Worm (Caenorhabditis elegans) whole organism, L2 larva: ENCODE data around the gene trpp-3.
A peak's percentile ranks its signal among the peaks of the same experiment; 100 is the strongest.

ENCODE experiments used
- C34F6.9 ChIP-seq: fragments of 150-350 bp; optimal IDR thresholded peaks from 2 replicates; lab custom pipeline; 2014; ENCODE audit warnings: missing biosample characterization, missing genetic modification characterization
- F13H6.1 ChIP-seq: sonication (generic microtip); optimal IDR thresholded peaks from 2 replicates; lab custom pipeline; 2016; ENCODE audit warnings: missing genetic modification characterization, missing compliant biosample characterization
- alr-1 ChIP-seq: fragments of 150-350 bp; optimal IDR thresholded peaks from 2 replicates; lab custom pipeline; 2014; ENCODE audit warnings: missing biosample characterization, missing genetic modification characterization
- aly-2 ChIP-seq: fragments of 150-350 bp; optimal IDR thresholded peaks from 2 replicates; lab custom pipeline; 2014; ENCODE audit warnings: missing biosample characterization, missing genetic modification characterization
- ama-1 ChIP-seq: fragments of 150-350 bp; optimal IDR thresholded peaks from 2 replicates; lab custom pipeline; 2018; ENCODE audit warnings: inconsistent platforms
- blmp-1 ChIP-seq: sonication (generic microtip); optimal IDR thresholded peaks from 2 replicates; lab custom pipeline; 2017; ENCODE audit warnings: missing genetic modification characterization, mild to moderate bottlenecking, missing compliant biosample characterization, antibody characterized with exemption, moderate library complexity; ENCODE audit not compliant: insufficient read depth
- ceh-16 ChIP-seq: fragments of 150-350 bp; optimal IDR thresholded peaks from 2 replicates; lab custom pipeline; 2014; ENCODE audit warnings: missing biosample characterization, missing genetic modification characterization
- crh-2 ChIP-seq: sonication (generic microtip); optimal IDR thresholded peaks from 2 replicates; lab custom pipeline; 2017; ENCODE audit warnings: missing biosample characterization, missing genetic modification characterization
- dmd-4 ChIP-seq: sonication (generic microtip); optimal IDR thresholded peaks from 2 replicates; lab custom pipeline; 2017; ENCODE audit warnings: missing biosample characterization, missing genetic modification characterization
- elt-1 ChIP-seq: fragments of 150-350 bp; optimal IDR thresholded peaks from 2 replicates; lab custom pipeline; 2014; ENCODE audit warnings: missing biosample characterization, missing genetic modification characterization
- fos-1 ChIP-seq: fragments of 150-350 bp; optimal IDR thresholded peaks from 2 replicates; lab custom pipeline; 2014; ENCODE audit warnings: missing biosample characterization, missing genetic modification characterization
- lin-11 ChIP-seq: fragments of 150-350 bp; sonication (generic microtip); optimal IDR thresholded peaks from 2 replicates; lab custom pipeline; 2014; ENCODE audit warnings: missing biosample characterization, missing genetic modification characterization, inconsistent platforms, mixed read lengths
- lin-39 ChIP-seq: fragments of 150-350 bp; optimal IDR thresholded peaks from 2 replicates; lab custom pipeline; 2014; ENCODE audit warnings: missing biosample characterization, missing genetic modification reagents, missing genetic modification characterization
- lsy-2 ChIP-seq, 2 experiments: fragments of 150-350 bp in 1 of 2; sonication (generic microtip) in 1 of 2; optimal IDR thresholded peaks; 2 replicates each; lab custom pipeline; 2014 to 2017; ENCODE audit warnings: missing biosample characterization in 2 of 2, missing genetic modification characterization in 2 of 2
- mab-5 ChIP-seq: fragments of 150-350 bp; optimal IDR thresholded peaks from 2 replicates; lab custom pipeline; 2014; ENCODE audit warnings: missing biosample characterization, missing genetic modification characterization
- mdl-1 ChIP-seq, 2 experiments: fragments of 150-350 bp in 1 of 2; sonication (generic microtip) in 1 of 2; optimal IDR thresholded peaks; 2 replicates each; lab custom pipeline; 2017; ENCODE audit warnings: missing biosample characterization in 2 of 2, missing genetic modification characterization in 2 of 2
- nhr-11 ChIP-seq: fragments of 150-350 bp; optimal IDR thresholded peaks from 2 replicates; lab custom pipeline; 2014; ENCODE audit warnings: missing biosample characterization, missing genetic modification characterization
- nhr-12 ChIP-seq: fragments of 150-350 bp; optimal IDR thresholded peaks from 2 replicates; lab custom pipeline; 2014; ENCODE audit warnings: missing biosample characterization, missing genetic modification characterization
- nhr-129 ChIP-seq: fragments of 150-350 bp; optimal IDR thresholded peaks from 2 replicates; lab custom pipeline; 2014; ENCODE audit warnings: missing biosample characterization, missing genetic modification characterization
- nhr-23 ChIP-seq: fragments of 150-350 bp; optimal IDR thresholded peaks from 2 replicates; lab custom pipeline; 2014; ENCODE audit warnings: missing biosample characterization, missing genetic modification reagents, missing genetic modification characterization
- nhr-237 ChIP-seq: fragments of 150-350 bp; optimal IDR thresholded peaks from 2 replicates; lab custom pipeline; 2014; ENCODE audit warnings: missing biosample characterization, missing genetic modification characterization
- nhr-25 ChIP-seq: fragments of 150-350 bp; sonication (generic microtip); optimal IDR thresholded peaks from 3 replicates; lab custom pipeline; 2014; ENCODE audit warnings: missing biosample characterization, missing genetic modification characterization
- nhr-77 ChIP-seq: fragments of 150-350 bp; optimal IDR thresholded peaks from 2 replicates; lab custom pipeline; 2014; ENCODE audit warnings: missing biosample characterization, missing genetic modification characterization
- peb-1 ChIP-seq: fragments of 150-350 bp; optimal IDR thresholded peaks from 2 replicates; lab custom pipeline; 2014; ENCODE audit warnings: missing biosample characterization, missing genetic modification characterization
- sem-4 ChIP-seq: fragments of 150-350 bp; optimal IDR thresholded peaks from 2 replicates; lab custom pipeline; 2014; ENCODE audit warnings: missing biosample characterization, missing genetic modification reagents, missing genetic modification characterization
- skn-1 ChIP-seq: sonication (generic microtip); optimal IDR thresholded peaks from 2 replicates; lab custom pipeline; 2017; ENCODE audit warnings: missing biosample characterization, missing genetic modification characterization
- sma-3 ChIP-seq: sonication (generic microtip); optimal IDR thresholded peaks from 2 replicates; lab custom pipeline; 2016; ENCODE audit warnings: missing genetic modification reagents, missing genetic modification characterization, missing compliant biosample characterization
- sma-9 ChIP-seq, 2 experiments: fragments of 150-350 bp in 1 of 2; sonication (generic microtip) in 1 of 2; optimal IDR thresholded peaks; 2 replicates each; lab custom pipeline; 2014 to 2016; ENCODE audit warnings: missing genetic modification characterization in 2 of 2, mild to moderate bottlenecking in 1 of 2, missing biosample characterization in 1 of 2, missing compliant biosample characterization in 1 of 2, missing genetic modification reagents in 1 of 2, moderate library complexity in 1 of 2
- snpc-4 ChIP-seq: fragments of 150-350 bp; optimal IDR thresholded peaks from 2 replicates; lab custom pipeline; 2014; ENCODE audit warnings: missing biosample characterization, missing genetic modification characterization
- unc-39 ChIP-seq: fragments of 150-350 bp; optimal IDR thresholded peaks from 2 replicates; lab custom pipeline; 2014; ENCODE audit warnings: missing biosample characterization, missing genetic modification characterization
- unc-55 ChIP-seq: fragments of 150-350 bp; sonication (generic microtip); optimal IDR thresholded peaks from 3 replicates; lab custom pipeline; 2014; ENCODE audit warnings: missing biosample characterization, missing genetic modification reagents, missing genetic modification characterization
- unc-62 ChIP-seq: fragments of 150-350 bp; optimal IDR thresholded peaks from 2 replicates; lab custom pipeline; 2014; ENCODE audit warnings: missing biosample characterization, missing genetic modification reagents, missing genetic modification characterization
- zag-1 ChIP-seq: fragments of 150-350 bp; optimal IDR thresholded peaks from 2 replicates; lab custom pipeline; 2014; ENCODE audit warnings: missing biosample characterization, missing genetic modification characterization
- ztf-1 ChIP-seq: fragments of 200-800 bp; sonication (Bioruptor generic); conservative IDR thresholded peaks from 2 replicates; pipeline ENCODE4 v1.3.6; 2022; ENCODE audit warnings: missing genetic modification characterization, missing compliant biosample characterization
- ztf-4 ChIP-seq: fragments of 150-350 bp; optimal IDR thresholded peaks from 2 replicates; lab custom pipeline; 2014; ENCODE audit warnings: missing biosample characterization, missing genetic modification characterization

Gene trpp-3

DNA sequence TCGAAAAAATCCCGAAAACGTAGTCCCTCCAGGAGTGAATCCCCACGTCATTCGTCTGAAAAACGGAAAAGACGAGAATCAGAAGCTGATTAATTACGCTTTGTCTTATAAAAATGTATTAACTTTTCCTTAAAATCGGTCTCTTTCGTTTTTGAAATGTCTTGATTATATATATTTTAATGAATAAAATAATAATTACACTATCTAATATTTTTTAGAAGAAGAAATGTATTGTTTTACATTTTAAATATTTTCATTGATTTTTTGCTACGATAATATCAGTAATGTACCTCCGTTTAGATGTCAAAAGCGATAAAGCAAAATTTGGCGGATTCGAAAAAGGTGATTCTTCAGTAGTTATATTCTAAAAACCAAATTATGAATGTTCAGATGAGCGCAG, at the start of gene trpp-3:
trpp-3 (plus strand) TSS at position 301 of the 400 bp plus-strand sequence.
- TF ChIP-seq aly-2 (tag; lab: Kevin White, UChicago) (no peak), dmd-4 (tag; lab: Kevin White, UChicago) (no peak), nhr-77 (tag; lab: Kevin White, UChicago) (no peak), unc-62 (GFP tag; lab: Kevin White, UChicago) (no peak)
- TF ChIP-seq, all 48 proteins: peak for 0

DNA sequence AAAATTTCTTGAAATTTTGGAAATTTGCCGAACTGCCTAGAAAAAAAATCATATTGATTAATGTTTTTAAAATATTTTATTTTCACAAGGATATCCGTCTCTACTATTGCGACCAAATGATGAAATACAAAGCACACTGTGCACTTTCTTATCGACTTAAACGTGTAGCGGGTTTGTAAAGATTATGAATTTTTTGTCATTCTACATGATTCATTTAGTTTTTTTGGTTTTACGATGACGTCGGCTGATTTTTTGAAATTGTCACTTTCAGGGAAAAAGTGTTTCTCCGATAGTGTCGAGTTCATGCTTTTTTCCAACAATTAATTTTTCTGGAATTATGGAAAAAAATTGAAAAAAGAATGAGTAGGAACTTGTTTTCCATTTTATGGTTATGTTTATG, 48.8 kb upstream of the trpp-3 start:
- peak; percentile 81 for TF ChIP-seq fos-1
- no peak for TF ChIP-seq mdl-1 (tag; optimal IDR thresholded peaks at IDR 0.05; lab: Kevin White, UChicago)

DNA sequence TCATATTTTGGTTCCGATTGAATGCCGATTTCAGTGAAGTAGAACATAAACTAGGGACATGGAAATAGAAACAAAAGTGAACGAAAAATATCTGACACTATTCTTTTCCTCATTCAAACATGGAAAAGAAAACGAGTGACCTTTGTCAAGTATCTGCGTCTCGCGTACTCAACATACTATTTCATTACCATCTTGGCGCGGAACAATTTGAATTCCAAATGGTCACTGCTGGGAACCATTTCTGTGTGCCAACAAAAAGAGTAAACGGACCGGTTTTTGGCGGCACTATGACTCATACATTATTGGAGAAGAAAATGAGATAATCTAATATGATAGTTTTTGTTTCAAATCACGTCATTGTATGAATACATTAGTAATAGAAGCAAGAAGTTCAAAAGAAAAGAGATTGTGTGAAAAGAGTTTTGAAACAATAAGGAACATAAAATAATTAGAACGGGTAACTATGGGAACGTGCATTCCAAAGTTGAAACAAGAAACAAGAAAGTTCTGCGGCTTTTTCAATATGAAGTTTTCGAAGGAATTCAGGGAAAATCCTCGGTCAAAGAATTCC, 42.8 kb upstream of the trpp-3 start:
- TF ChIP-seq C34F6.9 (tag; lab: Kevin White, UChicago) (peak; percentile 13), F13H6.1 (tag; lab: Kevin White, UChicago) (no peak), sma-3 (GFP tag; lab: Kevin White, UChicago) (no peak), elt-1 (tag; lab: Kevin White, UChicago) (no peak), crh-2 (no peak), mab-5 (tag; lab: Kevin White, UChicago) (no peak), aly-2 (tag; lab: Kevin White, UChicago) (no peak), nhr-23 (tag; lab: Kevin White, UChicago) (no peak), nhr-25 (tag; lab: Kevin White, UChicago) (no peak), lin-39 (tag; lab: Kevin White, UChicago) (no peak), ama-1 (no peak), fos-1 (peak; percentile 48), skn-1 (tag; lab: Kevin White, UChicago) (no peak), ceh-16 (tag; lab: Kevin White, UChicago) (no peak), nhr-129 (tag; lab: Kevin White, UChicago) (peak; percentile 29), unc-62 (GFP tag; lab: Kevin White, UChicago) (no peak), sem-4 (tag; lab: Kevin White, UChicago) (no peak), nhr-77 (tag; lab: Kevin White, UChicago) (no peak), unc-39 (tag; lab: Kevin White, UChicago) (no peak)

DNA sequence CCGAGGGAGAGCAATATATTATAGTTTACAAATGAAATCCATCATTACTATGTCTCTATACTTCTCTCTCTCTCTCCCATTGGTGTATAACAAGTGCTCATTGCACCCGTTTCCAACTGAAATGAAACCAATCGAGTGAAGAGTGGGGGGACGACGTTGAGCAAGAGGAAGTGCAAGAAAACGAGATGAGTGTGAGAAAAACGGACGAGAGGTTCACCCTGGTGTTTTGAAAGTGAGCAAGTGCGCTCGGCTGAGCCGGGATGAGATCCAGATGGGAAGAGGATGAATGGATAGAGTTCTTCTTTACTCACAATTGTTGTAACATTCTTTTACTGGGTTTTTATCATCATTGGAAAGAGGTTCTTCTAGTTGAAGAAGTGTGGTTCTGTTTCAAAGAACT, 41.6 kb upstream of the trpp-3 start:
- no peak for TF ChIP-seq nhr-237 (tag; lab: Kevin White, UChicago)
- TF ChIP-seq unc-55, result peak; percentile 61
- no peak for TF ChIP-seq ztf-4 (tag; lab: Kevin White, UChicago)
- TF ChIP-seq F13H6.1 (tag; lab: Kevin White, UChicago), result peak; percentile 7
- peak; percentile 46 for TF ChIP-seq C34F6.9 (tag; lab: Kevin White, UChicago)
- peak; percentile 27 for TF ChIP-seq lin-11 (tag; lab: Kevin White, UChicago)
- TF ChIP-seq lsy-2 (tag; optimal IDR thresholded peaks at IDR 0.05; lab: Kevin White, UChicago), result peak in 1 of 2 experiments; percentile 56
- no peak for TF ChIP-seq snpc-4
- peak; percentile 3 for TF ChIP-seq sma-9 (GFP tag; optimal IDR thresholded peaks at IDR 0.05; lab: Kevin White, UChicago)
- no peak for TF ChIP-seq sma-9 (tag; optimal IDR thresholded peaks at IDR 0.05; lab: Kevin White, UChicago)
- peak; percentile 16 for TF ChIP-seq zag-1 (tag; lab: Kevin White, UChicago)
- no peak for TF ChIP-seq ztf-1
- peak; percentile 63 for TF ChIP-seq nhr-129 (tag; lab: Kevin White, UChicago)

DNA sequence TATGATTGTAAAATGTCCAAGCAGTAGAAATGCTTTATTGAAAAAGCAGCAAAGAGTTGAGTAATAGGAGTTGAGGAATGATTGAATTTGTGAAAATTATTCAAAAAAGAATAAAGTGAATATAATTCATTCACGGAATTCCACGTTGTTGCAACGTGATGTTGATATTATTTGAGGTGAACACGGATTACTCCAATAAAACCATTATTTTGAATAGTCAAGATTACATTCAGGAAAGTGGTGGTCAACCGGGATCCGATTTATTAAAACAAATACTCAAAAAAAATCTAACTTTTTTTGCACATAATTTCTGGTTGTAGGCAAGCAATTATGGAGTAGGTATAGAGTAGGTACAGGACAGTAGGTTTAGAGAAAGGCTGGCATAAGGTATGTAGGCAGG, 40.0 kb upstream of the trpp-3 start, which contains the start of gene bre-3:
bre-3 (minus strand) TSS at position 101 of the 400 bp plus-strand sequence.
- no peak for TF ChIP-seq sma-3 (GFP tag; lab: Kevin White, UChicago)
- no peak for TF ChIP-seq peb-1 (tag; lab: Kevin White, UChicago)
- TF ChIP-seq lin-39 (tag; lab: Kevin White, UChicago), result no peak
- TF ChIP-seq elt-1 (tag; lab: Kevin White, UChicago), result no peak
- no peak for TF ChIP-seq C34F6.9 (tag; lab: Kevin White, UChicago)
- no peak for TF ChIP-seq lin-11 (tag; lab: Kevin White, UChicago)
- no peak for TF ChIP-seq ceh-16 (tag; lab: Kevin White, UChicago)
- TF ChIP-seq zag-1 (tag; lab: Kevin White, UChicago), result no peak
- no peak for TF ChIP-seq nhr-12 (tag; lab: Kevin White, UChicago)
- no peak for TF ChIP-seq sma-9 (GFP tag; optimal IDR thresholded peaks at IDR 0.05; lab: Kevin White, UChicago)
- no peak for TF ChIP-seq sma-9 (tag; optimal IDR thresholded peaks at IDR 0.05; lab: Kevin White, UChicago)
- no peak for TF ChIP-seq dmd-4 (tag; lab: Kevin White, UChicago)
- TF ChIP-seq blmp-1, result no peak
- TF ChIP-seq alr-1 (tag; lab: Kevin White, UChicago), result no peak
- TF ChIP-seq snpc-4, result no peak
- no peak for TF ChIP-seq nhr-11 (tag; lab: Kevin White, UChicago)
- no peak for TF ChIP-seq unc-62 (GFP tag; lab: Kevin White, UChicago)
